Worm (Caenorhabditis elegans) whole organism, L3 larva: ENCODE measurements around the gene clec-9.

Experiments
- R02D3.7 ChIP-seq: fragments of 150-350 bp; optimal IDR thresholded peaks from 2 replicates; lab custom pipeline; 2014; ENCODE audit warnings: missing biosample characterization, missing genetic modification characterization
- ZK546.5 ChIP-seq: sonication (generic microtip); optimal IDR thresholded peaks from 2 replicates; lab custom pipeline; 2017; ENCODE audit warnings: missing biosample characterization, missing genetic modification characterization
- aly-2 ChIP-seq: fragments of 150-350 bp; optimal IDR thresholded peaks from 2 replicates; lab custom pipeline; 2014; ENCODE audit warnings: missing biosample characterization, missing genetic modification characterization
- ceh-16 ChIP-seq: sonication (generic microtip); optimal IDR thresholded peaks from 2 replicates; lab custom pipeline; 2017; ENCODE audit warnings: missing biosample characterization, missing genetic modification characterization
- ceh-28 ChIP-seq: fragments of 150-350 bp; optimal IDR thresholded peaks from 2 replicates; lab custom pipeline; 2014; ENCODE audit warnings: missing biosample characterization, missing genetic modification reagents, missing genetic modification characterization
- ceh-82 ChIP-seq: fragments of 150-350 bp; optimal IDR thresholded peaks from 2 replicates; lab custom pipeline; 2014; ENCODE audit warnings: missing biosample characterization, missing genetic modification characterization
- egl-27 ChIP-seq: sonication (generic microtip); optimal IDR thresholded peaks from 4 replicates; lab custom pipeline; 2017; ENCODE audit warnings: missing biosample characterization, missing genetic modification reagents, missing genetic modification characterization
- egl-5 ChIP-seq: fragments of 150-350 bp; optimal IDR thresholded peaks from 2 replicates; lab custom pipeline; 2017; ENCODE audit warnings: missing biosample characterization, missing genetic modification reagents, missing genetic modification characterization, inconsistent platforms
- elt-2 ChIP-seq: sonication (generic microtip); optimal IDR thresholded peaks from 2 replicates; lab custom pipeline; 2016; ENCODE audit warnings: missing genetic modification reagents, mild to moderate bottlenecking, missing genetic modification characterization, missing compliant biosample characterization
- fkh-10 ChIP-seq: sonication (generic microtip); optimal IDR thresholded peaks from 2 replicates; lab custom pipeline; 2017; ENCODE audit warnings: missing biosample characterization, missing genetic modification reagents, missing genetic modification characterization
- fkh-2 ChIP-seq: fragments of 150-350 bp; optimal IDR thresholded peaks from 2 replicates; lab custom pipeline; 2014; ENCODE audit warnings: missing biosample characterization, missing genetic modification reagents, missing genetic modification characterization
- fos-1 ChIP-seq: fragments of 150-350 bp; optimal IDR thresholded peaks from 2 replicates; lab custom pipeline; 2014; ENCODE audit warnings: missing biosample characterization, missing genetic modification characterization
- hmg-11 ChIP-seq: sonication (generic microtip); optimal IDR thresholded peaks from 2 replicates; lab custom pipeline; 2016; ENCODE audit warnings: missing genetic modification characterization, missing compliant biosample characterization
- lin-15B ChIP-seq: fragments of 150-350 bp; optimal IDR thresholded peaks from 2 replicates; lab custom pipeline; 2014; ENCODE audit warnings: missing biosample characterization, missing genetic modification characterization
- lsy-12 ChIP-seq: sonication (generic microtip); optimal IDR thresholded peaks from 2 replicates; lab custom pipeline; 2016; ENCODE audit warnings: mild to moderate bottlenecking, missing genetic modification characterization, missing compliant biosample characterization
- mml-1 ChIP-seq: fragments of 150-350 bp; sonication (generic microtip); optimal IDR thresholded peaks from 3 replicates; lab custom pipeline; 2014; ENCODE audit warnings: missing biosample characterization, missing genetic modification characterization
- nhr-11 ChIP-seq: fragments of 150-350 bp; optimal IDR thresholded peaks from 2 replicates; lab custom pipeline; 2014; ENCODE audit warnings: missing biosample characterization, missing genetic modification characterization
- nhr-23 ChIP-seq: fragments of 150-350 bp; optimal IDR thresholded peaks from 2 replicates; lab custom pipeline; 2014; ENCODE audit warnings: missing biosample characterization, missing genetic modification reagents, missing genetic modification characterization
- nhr-237 ChIP-seq: fragments of 150-350 bp; optimal IDR thresholded peaks from 2 replicates; lab custom pipeline; 2014; ENCODE audit warnings: missing biosample characterization, missing genetic modification characterization
- nhr-25 ChIP-seq: sonication (generic microtip); optimal IDR thresholded peaks from 2 replicates; lab custom pipeline; 2017; ENCODE audit warnings: missing biosample characterization, missing genetic modification characterization
- nhr-28 ChIP-seq: fragments of 150-350 bp; optimal IDR thresholded peaks from 2 replicates; lab custom pipeline; 2014; ENCODE audit warnings: missing biosample characterization, missing genetic modification characterization
- nhr-43 ChIP-seq: sonication (generic microtip); optimal IDR thresholded peaks from 2 replicates; lab custom pipeline; 2016; ENCODE audit warnings: mild to moderate bottlenecking, missing genetic modification characterization, missing compliant biosample characterization; ENCODE audit not compliant: poor library complexity, severe bottlenecking
- nhr-67 ChIP-seq: fragments of 150-350 bp; optimal IDR thresholded peaks from 2 replicates; lab custom pipeline; 2014; ENCODE audit warnings: missing biosample characterization, missing genetic modification characterization
- nhr-76 ChIP-seq: fragments of 150-350 bp; sonication (generic microtip); optimal IDR thresholded peaks from 5 replicates; lab custom pipeline; 2014; ENCODE audit warnings: missing biosample characterization, missing genetic modification characterization
- nhr-77 ChIP-seq: fragments of 150-350 bp; optimal IDR thresholded peaks from 2 replicates; lab custom pipeline; 2014; ENCODE audit warnings: missing biosample characterization, missing genetic modification characterization
- pqm-1 ChIP-seq: fragments of 150-350 bp; optimal IDR thresholded peaks from 2 replicates; lab custom pipeline; 2017; ENCODE audit warnings: missing biosample characterization, missing genetic modification characterization, inconsistent platforms
- sea-2 ChIP-seq: fragments of 150-350 bp; sonication (generic microtip); optimal IDR thresholded peaks from 4 replicates; lab custom pipeline; 2014; ENCODE audit warnings: missing biosample characterization, missing genetic modification reagents, missing genetic modification characterization
- skn-1 ChIP-seq: fragments of 150-350 bp; optimal IDR thresholded peaks from 2 replicates; lab custom pipeline; 2014; ENCODE audit warnings: missing biosample characterization, missing genetic modification characterization
- snpc-4 ChIP-seq: fragments of 150-350 bp; optimal IDR thresholded peaks from 2 replicates; lab custom pipeline; 2014; ENCODE audit warnings: missing biosample characterization, missing genetic modification characterization
- tbx-2 ChIP-seq: sonication (generic microtip); optimal IDR thresholded peaks from 2 replicates; lab custom pipeline; 2016; ENCODE audit warnings: mild to moderate bottlenecking, missing genetic modification characterization, missing compliant biosample characterization
- unc-39 ChIP-seq: sonication (generic microtip); optimal IDR thresholded peaks from 4 replicates; lab custom pipeline; 2017; ENCODE audit warnings: missing biosample characterization, missing genetic modification characterization
- unc-62 ChIP-seq: fragments of 150-350 bp; sonication (generic microtip); optimal IDR thresholded peaks from 4 replicates; lab custom pipeline; 2014; ENCODE audit warnings: missing biosample characterization, missing genetic modification reagents, missing genetic modification characterization
- zag-1 ChIP-seq: fragments of 150-350 bp; optimal IDR thresholded peaks from 2 replicates; lab custom pipeline; 2014; ENCODE audit warnings: missing biosample characterization, missing genetic modification characterization
- ztf-11 ChIP-seq: fragments of 150-350 bp; optimal IDR thresholded peaks from 2 replicates; lab custom pipeline; 2014; ENCODE audit warnings: missing biosample characterization, missing genetic modification characterization
- ztf-4 ChIP-seq: fragments of 150-350 bp; optimal IDR thresholded peaks from 2 replicates; lab custom pipeline; 2014; ENCODE audit warnings: missing biosample characterization, missing genetic modification characterization

clec-9 gene

DNA sequence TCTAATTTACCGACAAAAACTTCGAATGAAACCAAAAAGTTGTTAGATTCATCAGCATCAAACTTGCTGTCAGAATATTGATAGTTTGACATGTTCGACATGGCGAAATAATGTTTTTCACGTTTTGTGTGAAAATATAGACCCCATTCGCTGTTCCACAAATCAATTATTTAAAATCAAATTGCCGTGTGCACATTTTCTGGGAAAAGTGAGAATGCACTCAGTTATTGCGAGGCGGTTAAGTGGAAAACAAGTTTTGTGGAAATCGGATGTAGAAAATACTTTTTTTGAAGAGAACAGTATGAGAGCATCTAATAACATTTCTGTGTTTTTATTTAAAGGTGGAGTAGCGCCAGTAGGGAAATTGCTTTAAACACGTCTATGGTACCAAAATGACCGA is 12.7 kb downstream of the clec-9 start, which contains the start of gene srw-42:
srw-42 (minus strand) TSS at position 101 of the 400 bp plus-strand sequence.
- no peak for TF ChIP-seq nhr-77 (tag; lab: Kevin White, UChicago)
- no peak for TF ChIP-seq nhr-25
- TF ChIP-seq nhr-237 (tag; lab: Kevin White, UChicago) = no peak
- TF ChIP-seq unc-62 (GFP tag; lab: Kevin White, UChicago) = no peak
- TF ChIP-seq egl-5 (tag; lab: Kevin White, UChicago) = no peak
- no peak for TF ChIP-seq aly-2 (tag; lab: Kevin White, UChicago)
- TF ChIP-seq unc-39 (tag; lab: Kevin White, UChicago) = no peak
- TF ChIP-seq ztf-11 (tag; lab: Kevin White, UChicago) = no peak

DNA sequence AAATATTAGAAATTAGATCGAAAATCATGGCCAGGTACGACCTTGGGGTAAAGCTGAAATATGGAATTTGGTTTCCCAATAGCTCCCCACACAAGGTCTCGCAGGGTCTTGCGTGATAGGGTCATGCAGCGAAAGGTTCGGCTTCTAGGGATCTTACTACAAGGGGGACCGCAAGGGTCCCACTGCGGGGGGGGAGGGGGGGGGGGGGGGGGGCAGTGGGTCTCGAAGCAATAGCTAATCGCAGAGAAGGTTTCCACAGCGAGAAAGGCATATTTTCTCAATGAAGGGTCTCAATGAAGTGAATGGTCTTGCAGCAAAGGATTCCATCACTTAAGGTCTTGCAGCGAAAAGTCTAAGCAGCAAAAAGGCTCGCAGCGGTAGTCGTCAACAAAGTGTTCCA is 13.5 kb downstream of the clec-9 start:
- TF ChIP-seq nhr-67 (no peak), fos-1 (tag; lab: Kevin White, UChicago) (no peak), elt-2 (tag; lab: Kevin White, UChicago) (no peak)

DNA sequence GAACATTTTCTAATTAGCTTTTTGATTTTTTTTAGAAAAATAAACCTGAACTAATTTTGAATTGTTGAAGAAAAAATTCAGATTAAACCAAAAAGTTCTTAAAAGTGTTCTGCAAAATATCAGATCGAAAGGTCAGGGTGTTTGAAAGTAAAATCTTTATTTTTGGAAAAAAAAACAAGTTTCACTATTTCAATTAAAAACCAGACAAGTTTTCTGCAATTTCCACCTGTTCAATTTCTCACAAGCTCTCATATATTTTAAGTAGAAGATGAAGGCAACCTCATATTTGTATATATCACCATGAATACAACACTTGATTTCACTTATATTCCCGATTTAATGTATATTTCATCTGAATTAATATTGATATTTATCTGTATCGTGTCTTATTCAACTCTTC is 19.2 kb downstream of the clec-9 start, which contains the start of gene srz-102:
srz-102 (plus strand) TSS at position 301 of the 400 bp plus-strand sequence.
- no peak for TF ChIP-seq egl-27
- TF ChIP-seq fkh-10 (GFP tag; lab: Kevin White, UChicago) = no peak
- no peak for TF ChIP-seq ztf-11 (tag; lab: Kevin White, UChicago)
- no peak for TF ChIP-seq ZK546.5 (tag; lab: Kevin White, UChicago)
- TF ChIP-seq nhr-76 (tag; lab: Kevin White, UChicago) = no peak
- TF ChIP-seq nhr-28 (tag; lab: Kevin White, UChicago) = no peak
- TF ChIP-seq skn-1 (tag; lab: Kevin White, UChicago) = no peak
- TF ChIP-seq mml-1 (tag; lab: Kevin White, UChicago) = no peak
- no peak for TF ChIP-seq lin-15B (tag; lab: Kevin White, UChicago)
- no peak for TF ChIP-seq nhr-11 (tag; lab: Kevin White, UChicago)
- no peak for TF ChIP-seq hmg-11
- TF ChIP-seq ceh-16 (tag; lab: Kevin White, UChicago) = no peak
- no peak for TF ChIP-seq nhr-25
- no peak for TF ChIP-seq egl-5 (tag; lab: Kevin White, UChicago)
- TF ChIP-seq lsy-12 (tag; lab: Kevin White, UChicago) = no peak
- TF ChIP-seq pqm-1 (tag; lab: Kevin White, UChicago) = no peak
- TF ChIP-seq ztf-4 = no peak

DNA sequence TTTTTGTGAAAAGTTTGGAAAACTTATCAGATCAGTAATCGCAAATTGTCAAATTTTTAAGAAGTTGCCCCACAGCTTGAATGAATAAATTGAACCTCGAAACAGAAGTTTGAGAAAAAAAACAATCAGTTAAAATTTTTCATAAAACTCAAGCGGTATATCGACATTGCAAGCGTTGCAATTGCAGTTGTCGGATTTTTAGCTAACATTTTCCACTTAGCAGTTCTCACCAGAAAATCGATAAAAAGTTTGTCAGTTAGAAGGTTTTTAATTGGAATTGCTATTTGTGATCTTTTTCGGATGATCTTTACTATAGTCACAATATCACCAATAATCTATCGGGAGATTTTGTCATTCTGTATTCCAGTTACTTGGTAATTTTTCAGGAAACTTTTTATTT is 20.7 kb downstream of the clec-9 start, which contains the start of gene srw-43:
srw-43 (plus strand) TSS at position 301 of the 400 bp plus-strand sequence.
- TF ChIP-seq ceh-28 (tag; lab: Kevin White, UChicago) (no peak), ceh-82 (tag; lab: Kevin White, UChicago) (no peak), hmg-11 (no peak), ZK546.5 (tag; lab: Kevin White, UChicago) (no peak), nhr-23 (tag; lab: Kevin White, UChicago) (no peak), nhr-28 (tag; lab: Kevin White, UChicago) (no peak), nhr-25 (no peak), elt-2 (tag; lab: Kevin White, UChicago) (no peak), zag-1 (tag; lab: Kevin White, UChicago) (no peak), ztf-4 (no peak)

DNA sequence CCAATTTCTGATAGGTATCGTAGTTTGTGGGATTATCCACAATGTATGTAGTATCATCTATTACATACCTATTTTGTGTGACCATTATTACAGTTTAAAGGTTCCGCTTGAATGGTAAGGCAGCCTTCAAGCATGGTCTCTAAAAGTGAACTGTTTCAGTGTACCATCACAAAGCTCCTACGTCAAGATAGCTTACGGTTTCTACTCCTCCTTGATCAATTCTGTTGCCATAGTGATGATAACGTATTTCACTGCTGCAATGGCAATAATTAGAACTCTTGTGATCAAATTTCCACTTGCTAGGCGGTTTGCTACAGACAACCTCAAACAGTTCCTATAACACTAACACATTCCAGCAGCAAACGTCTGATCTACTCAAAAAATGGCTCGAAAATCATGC is 23.1 kb downstream of the clec-9 start:
- TF ChIP-seq unc-39 (tag; lab: Kevin White, UChicago) (no peak), mml-1 (tag; lab: Kevin White, UChicago) (no peak), ztf-11 (tag; lab: Kevin White, UChicago) (no peak), elt-2 (tag; lab: Kevin White, UChicago) (no peak), nhr-11 (tag; lab: Kevin White, UChicago) (no peak), nhr-237 (tag; lab: Kevin White, UChicago) (no peak), nhr-77 (tag; lab: Kevin White, UChicago) (no peak), egl-27 (no peak), skn-1 (tag; lab: Kevin White, UChicago) (no peak), fkh-2 (tag; lab: Kevin White, UChicago) (no peak), nhr-43 (no peak), fkh-10 (GFP tag; lab: Kevin White, UChicago) (no peak), snpc-4 (no peak), tbx-2 (tag; lab: Kevin White, UChicago) (no peak), sea-2 (GFP tag; lab: Kevin White, UChicago) (no peak), R02D3.7 (no peak), lin-15B (tag; lab: Kevin White, UChicago) (no peak), hmg-11 (no peak), unc-62 (GFP tag; lab: Kevin White, UChicago) (no peak), lsy-12 (tag; lab: Kevin White, UChicago) (no peak)
